Fruit fly (Drosophila melanogaster) whole organism, embryonic: ENCODE measurements around the gene CG7906.

Experiments used
- Awh ChIP-seq: fragments of 200-800 bp; sonication (Bioruptor generic); IDR thresholded peaks from 2 replicates; pipeline ENCODE4, ENCODE4 v1.3.6; 2022; ENCODE audit warnings: missing biosample characterization, missing genetic modification characterization
- CG10274 ChIP-seq: fragments of 200-800 bp; sonication (Bioruptor generic); optimal IDR thresholded peaks from 3 replicates; lab custom pipeline; 2017; ENCODE audit warnings: missing biosample characterization, mild to moderate bottlenecking, missing genetic modification characterization
- CG10565 ChIP-seq: fragments of 200-800 bp; sonication (Bioruptor generic); optimal IDR thresholded peaks from 3 replicates; lab custom pipeline; 2016; ENCODE audit warnings: missing biosample characterization, mild to moderate bottlenecking, missing genetic modification characterization
- CG10654 ChIP-seq: fragments of 200-800 bp; sonication (Bioruptor generic); optimal IDR thresholded peaks from 2 replicates; lab custom pipeline; 2016; ENCODE audit warnings: missing biosample characterization, missing genetic modification characterization
- CG10959 ChIP-seq: fragments of 200-800 bp; sonication (Bioruptor generic); IDR thresholded peaks from 2 replicates; pipeline ENCODE4 v1.3.6; 2022; ENCODE audit warnings: missing biosample characterization, missing genetic modification characterization
- CG11696 ChIP-seq: fragments of 200-800 bp; sonication (Bioruptor generic); IDR thresholded peaks from 2 replicates; pipeline ENCODE4 v1.3.6; 2022; ENCODE audit warnings: missing biosample characterization, missing genetic modification characterization
- CG13123 ChIP-seq: fragments of 200-800 bp; sonication (Bioruptor generic); optimal IDR thresholded peaks from 2 replicates; lab custom pipeline; 2016; ENCODE audit warnings: missing biosample characterization, missing genetic modification characterization
- CG13424 ChIP-seq: fragments of 200-800 bp; sonication (Bioruptor generic); optimal IDR thresholded peaks from 2 replicates; lab custom pipeline; 2019; ENCODE audit warnings: missing biosample characterization, mild to moderate bottlenecking, missing genetic modification characterization, moderate library complexity
- CG1603 ChIP-seq: fragments of 200-800 bp; sonication (Bioruptor generic); optimal IDR thresholded peaks from 2 replicates; lab custom pipeline; 2019; ENCODE audit warnings: missing biosample characterization, mild to moderate bottlenecking, missing genetic modification characterization, moderate library complexity
- CG18011 ChIP-seq: fragments of 200-800 bp; sonication (Bioruptor generic); optimal IDR thresholded peaks from 2 replicates; lab custom pipeline; 2017; ENCODE audit warnings: missing biosample characterization, missing genetic modification characterization, mild to moderate bottlenecking, moderate library complexity, missing genotype
- CG18619 ChIP-seq: fragments of 200-800 bp; sonication (Bioruptor generic); optimal IDR thresholded peaks from 3 replicates; lab custom pipeline; 2017; ENCODE audit warnings: missing biosample characterization, mild to moderate bottlenecking, missing genetic modification characterization
- CG2875 ChIP-seq: fragments of 200-800 bp; sonication (Bioruptor generic); optimal IDR thresholded peaks from 2 replicates; lab custom pipeline; 2017; ENCODE audit warnings: missing biosample characterization, mild to moderate bottlenecking, missing genetic modification characterization, missing genetic modification reagents
- CG30431 ChIP-seq: fragments of 200-800 bp; sonication (Bioruptor generic); optimal IDR thresholded peaks from 2 replicates; lab custom pipeline; 2017; ENCODE audit warnings: missing biosample characterization, missing genetic modification characterization
- CG33557 ChIP-seq: fragments of 200-800 bp; sonication (Bioruptor generic); optimal IDR thresholded peaks from 2 replicates; lab custom pipeline; 2019; ENCODE audit warnings: missing biosample characterization, mild to moderate bottlenecking, missing genetic modification characterization, moderate library complexity
- CG4730 ChIP-seq: fragments of 200-800 bp; sonication (Bioruptor generic); IDR thresholded peaks from 2 replicates; pipeline ENCODE4 v1.3.6; 2022; ENCODE audit warnings: missing biosample characterization, missing genetic modification characterization
- CG6683 ChIP-seq: fragments of 200-800 bp; sonication (Bioruptor generic); optimal IDR thresholded peaks from 2 replicates; lab custom pipeline; 2017; ENCODE audit warnings: missing biosample characterization, mild to moderate bottlenecking, missing genetic modification characterization, missing genetic modification reagents
- CG6791 ChIP-seq: fragments of 200-800 bp; sonication (Bioruptor generic); IDR thresholded peaks from 3 replicates; pipeline ENCODE4 v1.3.6; 2022; ENCODE audit warnings: missing biosample characterization, missing genetic modification characterization; ENCODE audit not compliant: partially characterized antibody
- CG7372 ChIP-seq: fragments of 200-800 bp; sonication (Bioruptor generic); IDR thresholded peaks from 2 replicates; pipeline ENCODE4 v1.3.6; 2022; ENCODE audit warnings: missing biosample characterization, missing genetic modification characterization
- CG8478 ChIP-seq: fragments of >200 bp; optimal IDR thresholded peaks from 2 replicates; lab custom pipeline; 2018
- CG9437 ChIP-seq: fragments of 200-800 bp; sonication (Bioruptor generic); optimal IDR thresholded peaks from 2 replicates; lab custom pipeline; 2018; ENCODE audit warnings: missing biosample characterization, mild to moderate bottlenecking, missing genetic modification characterization
- Dbx ChIP-seq: fragments of 200-800 bp; sonication (Bioruptor generic); IDR thresholded peaks from 3 replicates; pipeline ENCODE4 v1.3.6; 2022; ENCODE audit warnings: missing biosample characterization, missing genetic modification characterization
- Dek ChIP-seq: fragments of 200-800 bp; sonication (Bioruptor generic); optimal IDR thresholded peaks from 3 replicates; lab custom pipeline; 2019; ENCODE audit warnings: missing biosample characterization, mild to moderate bottlenecking, missing genetic modification characterization, moderate library complexity
- ERR ChIP-seq: fragments of 200-800 bp; sonication (Bioruptor generic); optimal IDR thresholded peaks from 2 replicates; lab custom pipeline; 2016; ENCODE audit warnings: missing biosample characterization, missing genetic modification characterization
- Elba2 ChIP-seq: fragments of 200-800 bp; sonication (Bioruptor generic); optimal IDR thresholded peaks from 3 replicates; lab custom pipeline; 2016; ENCODE audit warnings: missing biosample characterization, missing genetic modification characterization
- Fer3 ChIP-seq: fragments of 200-800 bp; sonication (Bioruptor generic); optimal IDR thresholded peaks from 2 replicates; lab custom pipeline; 2018; ENCODE audit warnings: missing biosample characterization, mild to moderate bottlenecking, missing genetic modification characterization, moderate library complexity
- GATAe ChIP-seq: fragments of 200-800 bp; sonication (Bioruptor generic); conservative IDR thresholded peaks from 2 replicates; pipeline ENCODE4 v1.3.6; 2022; ENCODE audit warnings: missing biosample characterization, missing genetic modification characterization
- HLH3B ChIP-seq: fragments of 200-800 bp; sonication (Bioruptor generic); IDR thresholded peaks from 2 replicates; pipeline ENCODE4 v1.3.6; 2022; ENCODE audit warnings: missing biosample characterization, missing genetic modification characterization
- Lim3 ChIP-seq: fragments of 200-800 bp; sonication (Bioruptor generic); IDR thresholded peaks from 2 replicates; pipeline ENCODE4 v1.3.6; 2022; ENCODE audit warnings: missing biosample characterization, missing genetic modification characterization
- Meics ChIP-seq: fragments of 200-800 bp; sonication (Bioruptor generic); optimal IDR thresholded peaks from 2 replicates; lab custom pipeline; 2017; ENCODE audit warnings: missing biosample characterization, mild to moderate bottlenecking, missing genetic modification characterization
- Poxn ChIP-seq: fragments of 200-800 bp; sonication (Bioruptor generic); IDR thresholded peaks from 2 replicates; pipeline ENCODE4 v1.3.6; 2022; ENCODE audit warnings: missing biosample characterization, missing genetic modification characterization
- Scr ChIP-seq: fragments of 200-800 bp; sonication (Bioruptor generic); IDR thresholded peaks from 2 replicates; pipeline ENCODE4 v1.3.6; 2022; ENCODE audit warnings: missing biosample characterization, missing genetic modification characterization; ENCODE audit not compliant: partially characterized antibody
- Ssrp ChIP-seq: fragments of 200-800 bp; sonication (Bioruptor generic); optimal IDR thresholded peaks from 2 replicates; lab custom pipeline; 2018; ENCODE audit warnings: missing biosample characterization, mild to moderate bottlenecking, missing genetic modification characterization, moderate library complexity
- ase ChIP-seq: fragments of 200-800 bp; sonication (Bioruptor generic); IDR thresholded peaks from 3 replicates; pipeline ENCODE4 v1.3.6; 2022; ENCODE audit warnings: missing biosample characterization, missing genetic modification characterization
- ci ChIP-seq: fragments of 200-800 bp; sonication (Bioruptor generic); IDR thresholded peaks from 3 replicates; pipeline ENCODE4 v1.3.6; 2022; ENCODE audit warnings: missing biosample characterization, missing genetic modification characterization
- ems ChIP-seq: fragments of 200-800 bp; sonication (Bioruptor generic); optimal IDR thresholded peaks from 3 replicates; lab custom pipeline; 2016; ENCODE audit warnings: missing biosample characterization, missing genetic modification characterization
- gsb ChIP-seq: fragments of 200-800 bp; sonication (Bioruptor generic); IDR thresholded peaks from 2 replicates; pipeline ENCODE4 v1.3.6; 2022; ENCODE audit warnings: missing biosample characterization, missing genetic modification characterization
- gsb-n ChIP-seq: fragments of 200-800 bp; sonication (Bioruptor generic); optimal IDR thresholded peaks from 3 replicates; lab custom pipeline; 2018; ENCODE audit warnings: missing biosample characterization, mild to moderate bottlenecking, missing genetic modification characterization
- hkb ChIP-seq, 2 experiments: fragments of 200-800 bp in 1 of 2; fragments of >200 bp in 1 of 2; sonication (Bioruptor generic) in 1 of 2; IDR thresholded peaks in 1 of 2; optimal IDR thresholded peaks in 1 of 2; 2 replicates each; pipeline versions ENCODE4 v1.3.6 to Lab custom; 2017 to 2022; ENCODE audit warnings: missing biosample characterization in 1 of 2, missing genetic modification characterization in 1 of 2
- jigr1 ChIP-seq: fragments of 200-800 bp; sonication (Bioruptor generic); IDR thresholded peaks from 3 replicates; pipeline ENCODE4 v1.3.6; 2022; ENCODE audit warnings: missing biosample characterization, missing genetic modification characterization
- kay ChIP-seq: fragments of 200-800 bp; sonication (Bioruptor generic); optimal IDR thresholded peaks from 2 replicates; lab custom pipeline; 2016; ENCODE audit warnings: missing biosample characterization, missing genetic modification characterization
- lola ChIP-seq, 3 experiments: fragments of >200 bp in 2 of 3; fragments of 200-800 bp in 1 of 3; sonication (Bioruptor generic) in 1 of 3; optimal IDR thresholded peaks; 2 replicates each; lab custom pipeline; 2017 to 2019; ENCODE audit warnings: missing biosample characterization in 3 of 3, missing genetic modification characterization in 3 of 3, mild to moderate bottlenecking in 1 of 3, moderate library complexity in 1 of 3
- luna ChIP-seq: fragments of 200-800 bp; sonication (Bioruptor generic); optimal IDR thresholded peaks from 2 replicates; lab custom pipeline; 2016; ENCODE audit warnings: missing biosample characterization, missing genetic modification characterization
- maf-S ChIP-seq: fragments of 200-800 bp; sonication (Bioruptor generic); optimal IDR thresholded peaks from 2 replicates; lab custom pipeline; 2016; ENCODE audit warnings: missing biosample characterization, missing genetic modification characterization
- schlank ChIP-seq: fragments of 200-800 bp; sonication (Bioruptor generic); optimal IDR thresholded peaks from 2 replicates; lab custom pipeline; 2018; ENCODE audit warnings: missing biosample characterization, mild to moderate bottlenecking, missing genetic modification characterization
- shn ChIP-seq: fragments of 200-800 bp; sonication (Bioruptor generic); optimal IDR thresholded peaks from 3 replicates; lab custom pipeline; 2016; ENCODE audit warnings: missing biosample characterization, missing genetic modification characterization
- sna ChIP-seq: fragments of 200-800 bp; sonication (Bioruptor generic); IDR thresholded peaks from 2 replicates; pipeline ENCODE4 v1.3.6; 2022; ENCODE audit warnings: missing biosample characterization, missing genetic modification characterization; ENCODE audit not compliant: partially characterized antibody
- sqz ChIP-seq: fragments of 200-800 bp; sonication (Bioruptor generic); optimal IDR thresholded peaks from 3 replicates; lab custom pipeline; 2018; ENCODE audit warnings: missing biosample characterization, mild to moderate bottlenecking, missing genetic modification characterization
- sug ChIP-seq: fragments of 200-800 bp; optimal IDR thresholded peaks from 2 replicates; lab custom pipeline; 2019; ENCODE audit warnings: missing biosample characterization, mild to moderate bottlenecking, missing genetic modification characterization, moderate library complexity
- zf30C ChIP-seq: fragments of 200-800 bp; sonication (Bioruptor generic); optimal IDR thresholded peaks from 3 replicates; lab custom pipeline; 2018; ENCODE audit warnings: missing biosample characterization, mild to moderate bottlenecking, missing genetic modification characterization
- zfh2 ChIP-seq: fragments of 200-800 bp; sonication (Bioruptor generic); optimal IDR thresholded peaks from 2 replicates; lab custom pipeline; 2016; ENCODE audit warnings: missing biosample characterization, missing genetic modification characterization

The CG7906 gene

dm6 chr3L:14217677-14218254 lies 18.7 kb upstream of the CG7906 start, which contains the start of gene CG7768 (continued):
- TF ChIP-seq ase (GFP tag; lab: Robert Waterston, UW) (0 out of 3 replicates have a peak, but pooled peaks have one; percentile 30), hkb (optimal IDR thresholded peaks at IDR 0.05; lab: Kevin White, UChicago) (no peak), hkb (GFP tag; IDR thresholded peaks at IDR 0.05; lab: Robert Waterston, UW) (peak; percentile 75), ems (GFP tag; lab: Kevin White, UChicago) (peak; percentile 15), CG11696 (GFP tag; lab: Robert Waterston, UW) (no peak), ERR (GFP tag; lab: Kevin White, UChicago) (no peak), Scr (GFP tag; lab: Robert Waterston, UW) (no peak), CG18619 (peak; percentile 53), CG18011 (GFP tag; lab: Kevin White, UChicago) (peak; percentile 49), schlank (tag; lab: Kevin White, UChicago) (peak; percentile 80), zfh2 (peak; percentile 38), CG9437 (GFP tag; lab: Kevin White, UChicago) (no peak), maf-S (GFP tag; lab: Kevin White, UChicago) (peak; percentile 10), CG4730 (GFP tag; lab: Robert Waterston, UW) (no peak), GATAe (no peak), CG10274 (GFP tag; lab: Kevin White, UChicago) (peak; percentile 36), CG13424 (tag; lab: Kevin White, UChicago) (peak; percentile 37), CG7372 (GFP tag; lab: Robert Waterston, UW) (no peak), CG6791 (no peak), sqz (GFP tag; lab: Kevin White, UChicago) (no peak), luna (GFP tag; lab: Kevin White, UChicago) (peak; percentile 63), Awh (GFP tag; lab: Robert Waterston, UW) (no peak), CG30431 (GFP tag; lab: Kevin White, UChicago) (no peak), jigr1 (GFP tag; lab: Robert Waterston, UW) (no peak), CG10654 (GFP tag; lab: Kevin White, UChicago) (peak; percentile 39), CG1603 (tag; lab: Kevin White, UChicago) (peak; percentile 24), gsb (no peak), Poxn (GFP tag; lab: Robert Waterston, UW) (peak; percentile 27; the same call in 1 of the 2 replicates), CG8478 (lab: Kevin White, UChicago) (no peak), CG33557 (GFP tag; lab: Kevin White, UChicago) (no peak), zf30C (GFP tag; lab: Kevin White, UChicago) (no peak), Elba2 (GFP tag; lab: Kevin White, UChicago) (no peak), lola (GFP tag; optimal IDR thresholded peaks at IDR 0.05; lab: Kevin White, UChicago) (no peak), kay (GFP tag; lab: Kevin White, UChicago) (no peak), CG6683 (GFP tag; lab: Kevin White, UChicago) (peak; percentile 65), Dbx (GFP tag; lab: Robert Waterston, UW) (peak; percentile 78), sug (peak; percentile 22), Lim3 (GFP tag; lab: Robert Waterston, UW) (no peak), HLH3B (GFP tag; lab: Robert Waterston, UW) (peak; percentile 60; the same call in 1 of the 2 replicates), Meics (GFP tag; lab: Kevin White, UChicago) (peak; percentile 72), CG2875 (no peak), CG13123 (GFP tag; lab: Kevin White, UChicago) (peak; percentile 42), Fer3 (tag; lab: Kevin White, UChicago) (peak; percentile 66), Dek (tag; lab: Kevin White, UChicago) (peak; percentile 58), CG10959 (GFP tag; lab: Robert Waterston, UW) (no peak), shn (GFP tag; lab: Kevin White, UChicago) (no peak), Ssrp (tag; lab: Kevin White, UChicago) (no peak), sna (GFP tag; lab: Robert Waterston, UW) (no peak), ci (GFP tag; lab: Robert Waterston, UW) (peak; percentile 14; the same call in 1 of the 3 replicates), gsb-n (tag; lab: Kevin White, UChicago) (no peak), CG10565 (GFP tag; lab: Kevin White, UChicago) (no peak)
